Worm (Caenorhabditis elegans) whole organism, L1 larva: ENCODE results near the gene ZK856.7.
A peak's percentile ranks its signal among the peaks of the same experiment; 100 is the strongest.

Experiments
- C04F5.9 ChIP-seq: sonication (generic microtip); optimal IDR thresholded peaks from 2 replicates; lab custom pipeline; 2016; ENCODE audit warnings: missing genetic modification characterization, missing compliant biosample characterization
- C16A3.4 ChIP-seq: fragments of 150-350 bp; optimal IDR thresholded peaks from 2 replicates; lab custom pipeline; 2014; ENCODE audit warnings: missing biosample characterization, missing genetic modification characterization
- C34B4.2 ChIP-seq: sonication (generic microtip); optimal IDR thresholded peaks from 2 replicates; lab custom pipeline; 2017; ENCODE audit warnings: mild to moderate bottlenecking, missing genetic modification characterization, missing compliant biosample characterization
- F16B12.6 ChIP-seq: fragments of 150-350 bp; optimal IDR thresholded peaks from 2 replicates; lab custom pipeline; 2014; ENCODE audit warnings: missing biosample characterization, missing genetic modification characterization
- aha-1 ChIP-seq: fragments of 150-350 bp; optimal IDR thresholded peaks from 2 replicates; lab custom pipeline; 2014; ENCODE audit warnings: missing biosample characterization, missing genetic modification characterization
- aly-2 ChIP-seq: fragments of 150-350 bp; optimal IDR thresholded peaks from 2 replicates; lab custom pipeline; 2014; ENCODE audit warnings: missing biosample characterization, missing genetic modification characterization
- ama-1 ChIP-seq: fragments of 150-350 bp; optimal IDR thresholded peaks from 2 replicates; lab custom pipeline; 2014
- ceh-63 ChIP-seq: fragments of 200-800 bp; sonication (Bioruptor generic); optimal IDR thresholded peaks from 2 replicates; lab custom pipeline; 2018; ENCODE audit warnings: mild to moderate bottlenecking, missing genetic modification characterization, missing compliant biosample characterization
- ceh-8 ChIP-seq: fragments of 200-800 bp; sonication (Bioruptor generic); optimal IDR thresholded peaks from 2 replicates; lab custom pipeline; 2018; ENCODE audit warnings: mild to moderate bottlenecking, missing genetic modification characterization, moderate library complexity, missing compliant biosample characterization
- ceh-82 ChIP-seq, 3 experiments: fragments of 150-350 bp in 1 of 3; sonication (generic microtip) in 2 of 3; optimal IDR thresholded peaks; 2 replicates each; lab custom pipeline; 2014 to 2017; ENCODE audit warnings: missing biosample characterization in 3 of 3, missing genetic modification characterization in 3 of 3
- ces-1 ChIP-seq: fragments of 150-350 bp; optimal IDR thresholded peaks from 2 replicates; lab custom pipeline; 2014; ENCODE audit warnings: missing biosample characterization, missing genetic modification reagents, missing genetic modification characterization
- dpl-1 ChIP-seq, 3 experiments: fragments of 150-350 bp in 2 of 3; sonication (generic microtip) in 1 of 3; optimal IDR thresholded peaks; 2 replicates each; lab custom pipeline; 2014 to 2017; ENCODE audit warnings: missing biosample characterization in 3 of 3, missing genetic modification characterization in 3 of 3, missing genetic modification reagents in 3 of 3
- dsc-1 ChIP-seq: sonication (generic microtip); optimal IDR thresholded peaks from 2 replicates; lab custom pipeline; 2016; ENCODE audit warnings: mild to moderate bottlenecking, missing genetic modification characterization, missing compliant biosample characterization
- efl-3 ChIP-seq: fragments of 200-800 bp; sonication (Bioruptor generic); optimal IDR thresholded peaks from 2 replicates; lab custom pipeline; 2018; ENCODE audit warnings: mild to moderate bottlenecking, missing genetic modification characterization, missing compliant biosample characterization
- egl-13 ChIP-seq: sonication (generic microtip); optimal IDR thresholded peaks from 2 replicates; lab custom pipeline; 2016; ENCODE audit warnings: missing genotype, missing genetic modification reagents, missing genetic modification characterization, missing compliant biosample characterization
- egl-27 ChIP-seq, 2 experiments: fragments of 150-350 bp in 1 of 2; sonication (generic microtip); optimal IDR thresholded peaks; 3 replicates each; lab custom pipeline; 2017 to 2018; ENCODE audit warnings: missing biosample characterization in 2 of 2, missing genetic modification characterization in 2 of 2, missing genetic modification reagents in 2 of 2
- fkh-10 ChIP-seq: sonication (generic microtip); optimal IDR thresholded peaks from 2 replicates; lab custom pipeline; 2017; ENCODE audit warnings: missing biosample characterization, missing genetic modification reagents, missing genetic modification characterization
- fkh-4 ChIP-seq: sonication (generic microtip); optimal IDR thresholded peaks from 2 replicates; lab custom pipeline; 2016; ENCODE audit warnings: missing compliant biosample characterization, missing genetic modification characterization, borderline replicate concordance
- fos-1 ChIP-seq: fragments of 150-350 bp; optimal IDR thresholded peaks from 2 replicates; lab custom pipeline; 2014; ENCODE audit warnings: missing biosample characterization, missing genetic modification characterization
- hlh-17 ChIP-seq: fragments of 200-800 bp; sonication (Bioruptor generic); optimal IDR thresholded peaks from 2 replicates; lab custom pipeline; 2018; ENCODE audit warnings: missing genetic modification characterization, mild to moderate bottlenecking, missing compliant biosample characterization, moderate library complexity, borderline replicate concordance
- hlh-4 ChIP-seq: sonication (generic microtip); optimal IDR thresholded peaks from 2 replicates; lab custom pipeline; 2016; ENCODE audit warnings: mild to moderate bottlenecking, missing genetic modification characterization, missing compliant biosample characterization
- hpl-2 ChIP-seq: fragments of 150-350 bp; optimal IDR thresholded peaks from 2 replicates; lab custom pipeline; 2014; ENCODE audit warnings: missing biosample characterization, missing genetic modification reagents, missing genetic modification characterization
- irx-1 ChIP-seq: sonication (generic microtip); optimal IDR thresholded peaks from 2 replicates; lab custom pipeline; 2016; ENCODE audit warnings: missing genetic modification characterization, missing compliant biosample characterization
- isw-1 ChIP-seq: fragments of 200-800 bp; sonication (Bioruptor generic); IDR thresholded peaks from 2 replicates; pipeline ENCODE4 v1.3.6; 2022; ENCODE audit warnings: missing genetic modification characterization, missing compliant biosample characterization
- jun-1 ChIP-seq: fragments of 150-350 bp; optimal IDR thresholded peaks from 2 replicates; lab custom pipeline; 2014; ENCODE audit warnings: missing biosample characterization, missing genetic modification reagents, missing genetic modification characterization
- lin-13 ChIP-seq: fragments of 150-350 bp; optimal IDR thresholded peaks from 2 replicates; lab custom pipeline; 2014; ENCODE audit warnings: missing biosample characterization, missing genetic modification reagents, missing genetic modification characterization
- lin-35 ChIP-seq, 2 experiments: fragments of 150-350 bp; optimal IDR thresholded peaks; 2 replicates each; lab custom pipeline; 2014; ENCODE audit warnings: missing biosample characterization in 2 of 2, missing genetic modification characterization in 2 of 2, missing genetic modification reagents in 2 of 2
- lin-39 ChIP-seq: fragments of 150-350 bp; optimal IDR thresholded peaks from 2 replicates; lab custom pipeline; 2014; ENCODE audit warnings: missing biosample characterization, missing genetic modification reagents, missing genetic modification characterization
- lir-3 ChIP-seq: sonication (generic microtip); optimal IDR thresholded peaks from 2 replicates; lab custom pipeline; 2016; ENCODE audit warnings: mild to moderate bottlenecking, missing genetic modification characterization, moderate library complexity, missing compliant biosample characterization; ENCODE audit not compliant: poor library complexity
- lsy-2 ChIP-seq, 2 experiments: fragments of 150-350 bp; optimal IDR thresholded peaks; 2 replicates each; lab custom pipeline; 2014; ENCODE audit warnings: missing biosample characterization in 2 of 2, missing genetic modification characterization in 2 of 2
- mef-2 ChIP-seq: fragments of 150-350 bp; optimal IDR thresholded peaks from 2 replicates; lab custom pipeline; 2014; ENCODE audit warnings: missing biosample characterization, missing genetic modification characterization
- nhr-19 ChIP-seq: fragments of 200-800 bp; sonication (Bioruptor generic); conservative IDR thresholded peaks from 2 replicates; pipeline ENCODE4 v1.3.6; 2022; ENCODE audit warnings: missing genetic modification characterization, missing compliant biosample characterization
- nhr-20 ChIP-seq: sonication (generic microtip); optimal IDR thresholded peaks from 2 replicates; lab custom pipeline; 2016; ENCODE audit warnings: mild to moderate bottlenecking, missing genetic modification characterization, missing compliant biosample characterization
- nhr-237 ChIP-seq: fragments of 150-350 bp; optimal IDR thresholded peaks from 2 replicates; lab custom pipeline; 2014; ENCODE audit warnings: missing biosample characterization, missing genetic modification characterization
- nhr-47 ChIP-seq: sonication (generic microtip); optimal IDR thresholded peaks from 2 replicates; lab custom pipeline; 2016; ENCODE audit warnings: mild to moderate bottlenecking, missing genetic modification characterization, moderate library complexity, missing compliant biosample characterization
- nhr-71 ChIP-seq: sonication (generic microtip); optimal IDR thresholded peaks from 2 replicates; lab custom pipeline; 2016; ENCODE audit warnings: mild to moderate bottlenecking, missing genetic modification characterization, moderate library complexity, missing compliant biosample characterization
- nhr-76 ChIP-seq: sonication (generic microtip); optimal IDR thresholded peaks from 2 replicates; lab custom pipeline; 2017; ENCODE audit warnings: missing biosample characterization, missing genetic modification characterization
- nhr-77 ChIP-seq: fragments of 150-350 bp; optimal IDR thresholded peaks from 2 replicates; lab custom pipeline; 2014; ENCODE audit warnings: missing biosample characterization, missing genetic modification characterization
- nhr-84 ChIP-seq: sonication (generic microtip); optimal IDR thresholded peaks from 2 replicates; lab custom pipeline; 2017; ENCODE audit warnings: missing biosample characterization, missing genetic modification characterization
- snpc-4 ChIP-seq: fragments of 150-350 bp; optimal IDR thresholded peaks from 2 replicates; lab custom pipeline; 2014; ENCODE audit warnings: missing biosample characterization, missing genetic modification characterization
- sox-4 ChIP-seq: sonication (generic microtip); optimal IDR thresholded peaks from 2 replicates; lab custom pipeline; 2016; ENCODE audit warnings: missing genetic modification characterization, missing compliant biosample characterization
- sup-37 ChIP-seq: fragments of 200-800 bp; sonication (Bioruptor generic); optimal IDR thresholded peaks from 2 replicates; lab custom pipeline; 2018; ENCODE audit warnings: mild to moderate bottlenecking, missing genetic modification characterization, missing compliant biosample characterization
- tlp-1 ChIP-seq: fragments of 150-350 bp; optimal IDR thresholded peaks from 2 replicates; lab custom pipeline; 2014; ENCODE audit warnings: missing biosample characterization, missing genetic modification characterization
- unc-130 ChIP-seq: fragments of 150-350 bp; optimal IDR thresholded peaks from 2 replicates; lab custom pipeline; 2017; ENCODE audit warnings: missing biosample characterization, missing genetic modification characterization, inconsistent platforms
- unc-30 ChIP-seq: sonication (generic microtip); optimal IDR thresholded peaks from 2 replicates; lab custom pipeline; 2017; ENCODE audit warnings: missing biosample characterization, missing genetic modification characterization
- unc-62 ChIP-seq: fragments of 150-350 bp; optimal IDR thresholded peaks from 2 replicates; lab custom pipeline; 2014; ENCODE audit warnings: missing biosample characterization, missing genetic modification reagents, missing genetic modification characterization
- unc-86 ChIP-seq: sonication (generic microtip); optimal IDR thresholded peaks from 2 replicates; lab custom pipeline; 2016; ENCODE audit warnings: missing genetic modification characterization, missing compliant biosample characterization
- vab-15 ChIP-seq: sonication (generic microtip); optimal IDR thresholded peaks from 2 replicates; lab custom pipeline; 2017; ENCODE audit warnings: missing genotype, mild to moderate bottlenecking, missing genetic modification characterization, missing compliant biosample characterization
- zag-1 ChIP-seq: fragments of 150-350 bp; optimal IDR thresholded peaks from 2 replicates; lab custom pipeline; 2014; ENCODE audit warnings: missing biosample characterization, missing genetic modification characterization
- zip-4 ChIP-seq: fragments of 200-800 bp; sonication (Bioruptor generic); optimal IDR thresholded peaks from 2 replicates; lab custom pipeline; 2018; ENCODE audit warnings: mild to moderate bottlenecking, missing genetic modification characterization, moderate library complexity, missing compliant biosample characterization

ZK856.7 gene

DNA sequence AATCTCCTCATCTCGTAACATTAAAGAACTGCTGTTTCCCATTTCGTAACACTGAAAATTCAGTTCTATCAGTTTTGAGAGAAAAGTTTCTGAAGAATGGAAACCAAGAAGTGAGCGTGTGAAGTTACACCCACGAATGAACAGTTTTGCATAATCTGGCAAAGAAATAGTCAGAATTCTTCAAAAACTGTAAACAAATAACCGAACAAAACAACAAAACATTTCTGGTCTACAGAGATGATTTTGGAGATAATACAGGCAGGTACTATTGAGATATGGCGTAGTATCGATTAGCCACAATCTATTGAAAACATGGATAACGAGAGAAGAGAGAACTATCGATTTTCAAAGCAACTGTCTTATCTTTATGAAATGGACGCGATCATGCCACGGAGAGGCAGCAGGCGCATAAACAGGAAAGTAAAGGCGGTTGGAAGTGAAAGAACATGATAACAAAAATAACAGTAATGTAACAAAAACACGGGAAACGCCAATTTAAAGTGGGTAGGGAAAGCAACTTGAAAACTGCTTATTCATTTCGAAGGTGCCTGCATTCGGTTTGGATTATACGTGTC is 1.6 kb downstream of the ZK856.7 start, which contains the start of gene chpf-1 (continued):
- TF ChIP-seq lin-13 (GFP tag; lab: Kevin White, UChicago) (no peak), unc-130 (tag; lab: Kevin White, UChicago) (peak; percentile 26), nhr-20 (peak; percentile 11)
- TF ChIP-seq, all 84 proteins: peak for 11

DNA sequence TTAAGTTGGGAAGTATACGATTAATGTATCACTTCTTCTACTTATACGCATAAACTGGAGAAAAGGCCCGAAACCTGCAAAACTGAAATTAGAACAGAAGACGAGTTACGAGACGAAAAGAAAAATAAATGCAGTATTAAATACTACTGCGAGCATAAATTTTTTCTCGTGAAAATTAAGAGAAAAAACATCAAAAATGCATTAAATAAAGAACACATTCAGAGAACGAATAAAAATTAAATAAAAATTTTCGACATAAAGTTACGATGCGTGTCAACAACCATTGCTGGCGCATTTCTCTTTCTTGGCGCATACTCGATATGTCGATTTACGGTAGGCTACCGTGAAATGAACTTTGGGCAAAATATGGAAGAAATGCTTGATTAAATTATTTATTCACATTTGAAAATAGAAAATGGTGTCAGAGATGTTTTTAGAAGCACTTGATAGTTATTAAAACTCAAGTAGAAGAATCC is 3.0 kb downstream of the ZK856.7 start, which contains the start of the genes ZK856.19 and ZK856.11:
TSS of gene ZK856.19 (minus strand) at position 51 of the 476 bp plus-strand sequence.
TSS of gene ZK856.11 (minus strand) at position 76 of the 476 bp plus-strand sequence.
- TF ChIP-seq nhr-20: peak; percentile 78
- TF ChIP-seq dsc-1 (tag; lab: Kevin White, UChicago): peak; percentile 69
- no peak for TF ChIP-seq aha-1 (tag; lab: Kevin White, UChicago)
- TF ChIP-seq lir-3 (tag; lab: Kevin White, UChicago): peak; percentile 50
- TF ChIP-seq vab-15: no peak
- TF ChIP-seq hpl-2 (GFP tag; lab: Kevin White, UChicago): no peak
- TF ChIP-seq fos-1: peak; percentile 27
- TF ChIP-seq zip-4 (GFP tag; lab: Kevin White, UChicago): peak; percentile 4
- TF ChIP-seq lin-13 (GFP tag; lab: Kevin White, UChicago): peak; percentile 1
- TF ChIP-seq ces-1: no peak
- no peak for TF ChIP-seq hlh-17 (GFP tag; lab: Kevin White, UChicago)
- TF ChIP-seq unc-86 (tag; lab: Kevin White, UChicago): peak; percentile 54
- no peak for TF ChIP-seq jun-1 (tag; lab: Kevin White, UChicago)
- no peak for TF ChIP-seq mef-2 (tag; lab: Kevin White, UChicago)
- no peak for TF ChIP-seq zag-1 (tag; lab: Kevin White, UChicago)
- no peak for TF ChIP-seq unc-30 (tag; lab: Kevin White, UChicago)
- peak; percentile 0 for TF ChIP-seq sox-4 (tag; lab: Kevin White, UChicago)
- no peak for TF ChIP-seq C04F5.9 (tag; lab: Kevin White, UChicago)
- TF ChIP-seq ceh-8: no peak
- peak; percentile 83 for TF ChIP-seq nhr-47
- no peak for TF ChIP-seq nhr-84 (tag; lab: Kevin White, UChicago)
- TF ChIP-seq ceh-82 (tag; optimal IDR thresholded peaks at IDR 0.05; lab: Kevin White, UChicago): peak; percentile 21 to 47 (median 40)
- peak; percentile 39 for TF ChIP-seq aly-2 (tag; lab: Kevin White, UChicago)
- peak; percentile 68 for TF ChIP-seq C16A3.4
- no peak for TF ChIP-seq egl-13 (tag; lab: Kevin White, UChicago)
- peak; percentile 40 for TF ChIP-seq irx-1
- TF ChIP-seq nhr-237: no peak
- TF ChIP-seq nhr-19 (GFP tag; lab: Robert Waterston, UW): peak; percentile 75
- no peak for TF ChIP-seq hlh-4 (tag; lab: Kevin White, UChicago)
- TF ChIP-seq nhr-77: peak; percentile 24
- TF ChIP-seq sup-37 (GFP tag; lab: Kevin White, UChicago): no peak
- no peak for TF ChIP-seq C34B4.2 (tag; lab: Kevin White, UChicago)
- TF ChIP-seq nhr-76 (tag; lab: Kevin White, UChicago): no peak
- TF ChIP-seq fkh-10 (GFP tag; lab: Kevin White, UChicago): no peak
- TF ChIP-seq egl-27 (tag; optimal IDR thresholded peaks at IDR 0.05; lab: Kevin White, UChicago): no peak
- no peak for TF ChIP-seq efl-3 (GFP tag; lab: Kevin White, UChicago)
- TF ChIP-seq snpc-4 (tag; lab: Kevin White, UChicago): peak; percentile 69
- no peak for TF ChIP-seq ceh-63 (GFP tag; lab: Kevin White, UChicago)
- TF ChIP-seq tlp-1 (tag; lab: Kevin White, UChicago): no peak
- peak; percentile 37 for TF ChIP-seq lin-39 (tag; lab: Kevin White, UChicago)
- TF ChIP-seq nhr-71 (tag; lab: Kevin White, UChicago): peak; percentile 85
- TF ChIP-seq ama-1: peak; percentile 6
- TF ChIP-seq lsy-2 (tag; optimal IDR thresholded peaks at IDR 0.05; lab: Kevin White, UChicago): peak; percentile 79 to 88
- no peak for TF ChIP-seq unc-62 (GFP tag; lab: Kevin White, UChicago)
- peak; percentile 58 for TF ChIP-seq isw-1 (GFP tag; lab: Robert Waterston, UW)
- peak; percentile 36 for TF ChIP-seq F16B12.6 (tag; lab: Kevin White, UChicago)
- peak; percentile 58 to 73 (median 72) for TF ChIP-seq dpl-1 (GFP tag; optimal IDR thresholded peaks at IDR 0.05; lab: Kevin White, UChicago)
- TF ChIP-seq lin-35 (GFP tag; optimal IDR thresholded peaks at IDR 0.05; lab: Kevin White, UChicago): peak; percentile 70 to 75
- TF ChIP-seq fkh-4 (tag; lab: Kevin White, UChicago): no peak
